Worm (Caenorhabditis elegans): ENCODE data around the gene C16A11.10.

C16A11.10 gene

DNA sequence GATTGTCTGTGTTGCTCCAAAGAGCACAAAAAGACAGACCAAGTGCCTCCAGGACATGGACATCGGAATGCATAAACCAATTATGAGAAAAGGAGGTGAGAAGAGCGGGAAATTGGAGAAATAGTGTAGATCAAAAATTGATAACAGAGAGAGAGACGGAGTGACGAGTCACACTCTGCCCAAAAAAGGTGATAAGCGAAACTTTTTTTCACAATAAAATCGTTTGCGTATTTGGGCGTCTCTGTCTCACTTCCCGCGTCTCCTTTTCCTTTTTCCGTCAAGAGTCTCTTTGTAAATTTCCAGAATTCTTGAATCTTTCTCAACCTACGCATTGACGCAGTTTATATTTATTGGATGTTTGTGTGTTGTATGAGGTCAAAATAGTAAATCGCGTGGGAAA is 37.1 kb upstream of the C16A11.10 start, which contains the start of gene mth-2:
TSS of gene mth-2 (minus strand) at position 188 of the 400 bp plus-strand sequence.
- TF ChIP-seq gmeb-1 (tag; optimal IDR thresholded peaks at IDR 0.05) (peak; percentile 24), sma-9 (GFP tag; optimal IDR thresholded peaks at IDR 0.05) (peak; percentile 77), sma-9 (tag; optimal IDR thresholded peaks at IDR 0.05) (no peak), crh-2 (tag; optimal IDR thresholded peaks at IDR 0.05) (peak; percentile 12), F13H6.1 (tag; optimal IDR thresholded peaks at IDR 0.05) (peak; percentile 33), skn-1 (tag; optimal IDR thresholded peaks at IDR 0.05) (no peak), elt-3 (tag; optimal IDR thresholded peaks at IDR 0.05) (no peak), fos-1 (tag; optimal IDR thresholded peaks at IDR 0.05) (peak; percentile 88), peb-1 (tag; optimal IDR thresholded peaks at IDR 0.05) (no peak)

DNA sequence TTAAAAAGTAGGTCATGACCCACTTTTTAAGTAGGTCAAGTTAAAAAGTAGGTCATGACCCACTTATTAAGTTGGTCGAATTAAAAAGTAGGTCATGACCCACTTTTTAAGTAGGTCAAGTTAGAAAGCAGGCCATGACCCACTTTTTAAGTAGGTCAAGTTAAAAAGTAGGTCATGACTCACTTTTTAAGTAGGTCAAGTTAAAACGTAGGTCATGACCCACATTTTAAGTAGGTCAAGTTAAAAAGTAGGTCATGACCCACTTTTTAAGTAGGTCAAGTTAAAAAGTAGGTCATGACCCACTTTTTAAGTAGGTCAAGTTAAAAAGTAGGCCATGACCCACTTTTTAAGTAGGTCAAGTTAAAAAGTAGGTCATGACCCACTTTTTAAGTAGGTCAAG is 28.6 kb upstream of the C16A11.10 start:
- TF ChIP-seq unc-55 (GFP tag; optimal IDR thresholded peaks at IDR 0.05): peak; percentile 4

DNA sequence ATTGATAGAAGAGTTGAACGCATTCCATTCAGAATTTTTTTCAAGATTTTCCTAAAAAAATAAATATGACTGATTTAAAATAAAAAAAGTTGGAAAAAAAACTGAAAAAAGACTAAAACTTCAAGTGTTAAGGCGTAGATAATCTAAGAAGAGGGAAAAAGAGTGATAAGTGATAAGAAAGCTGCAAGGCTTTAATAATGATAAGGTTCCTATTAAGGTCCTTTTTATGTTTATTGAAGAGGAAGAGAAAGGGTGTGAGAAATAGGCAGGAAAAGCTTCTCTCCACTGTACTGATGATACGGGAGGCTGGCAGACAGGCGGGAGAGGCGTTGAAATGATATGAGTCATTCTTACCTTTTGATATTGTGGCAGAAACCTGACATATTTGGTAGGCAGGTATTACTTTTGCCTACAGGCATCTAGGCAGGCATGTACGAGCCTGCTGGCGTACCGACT is 27.4 kb upstream of the C16A11.10 start, which contains the start of gene mth-1:
TSS of gene mth-1 (minus strand) at position 51 of the 456 bp plus-strand sequence.
- TF ChIP-seq nhr-25 (tag; optimal IDR thresholded peaks at IDR 0.05): no peak
- peak; percentile 68 for TF ChIP-seq fos-1 (tag; optimal IDR thresholded peaks at IDR 0.05)
- no peak for TF ChIP-seq nhr-77 (tag; optimal IDR thresholded peaks at IDR 0.05)

DNA sequence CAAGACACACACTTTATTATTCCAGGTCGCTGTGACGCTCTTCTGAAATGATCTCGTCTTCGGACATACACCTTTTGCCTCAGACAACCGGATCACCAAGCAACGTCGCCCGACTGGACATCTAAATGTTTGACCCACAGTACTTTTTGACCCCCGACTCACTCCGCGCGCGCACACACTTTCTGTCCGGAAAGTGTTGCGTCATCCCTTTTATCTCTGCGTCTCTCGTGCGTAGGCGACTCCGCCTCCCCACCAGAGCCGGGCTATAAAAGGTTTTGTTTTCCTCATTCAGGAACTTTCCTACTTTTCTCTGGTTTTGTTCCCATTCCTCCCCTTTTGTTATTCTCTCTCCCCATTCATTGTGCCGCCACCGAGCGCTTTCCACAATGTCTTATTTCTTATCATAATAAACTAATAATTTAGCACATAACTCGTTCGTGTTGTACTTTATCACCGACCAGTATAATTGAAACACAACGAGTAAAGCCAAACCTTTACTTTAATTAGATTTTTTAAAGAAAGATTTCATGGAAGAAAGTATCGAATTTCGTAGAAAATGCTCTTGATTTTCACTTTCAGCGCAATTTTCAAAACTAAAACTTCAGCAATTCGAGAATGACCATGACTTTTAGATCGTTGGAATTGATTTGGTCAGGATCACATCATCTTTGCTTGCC is 22.0 kb upstream of the C16A11.10 start, which contains the start of gene F31D5.6:
TSS of gene F31D5.6 (plus strand) at position 627 of the 677 bp plus-strand sequence.
- TF ChIP-seq Y55F3AM.14 (GFP tag; optimal IDR thresholded peaks at IDR 0.05) (no peak), blmp-1 (tag; optimal IDR thresholded peaks at IDR 0.05; ENCODE audit: insufficient read depth) (no peak), ceh-82 (tag; optimal IDR thresholded peaks at IDR 0.05) (no peak), sma-3 (GFP tag; optimal IDR thresholded peaks at IDR 0.05) (no peak), unc-62 (GFP tag; optimal IDR thresholded peaks at IDR 0.05) (no peak), nhr-129 (tag; optimal IDR thresholded peaks at IDR 0.05) (no peak), dmd-4 (tag; optimal IDR thresholded peaks at IDR 0.05) (no peak)

DNA sequence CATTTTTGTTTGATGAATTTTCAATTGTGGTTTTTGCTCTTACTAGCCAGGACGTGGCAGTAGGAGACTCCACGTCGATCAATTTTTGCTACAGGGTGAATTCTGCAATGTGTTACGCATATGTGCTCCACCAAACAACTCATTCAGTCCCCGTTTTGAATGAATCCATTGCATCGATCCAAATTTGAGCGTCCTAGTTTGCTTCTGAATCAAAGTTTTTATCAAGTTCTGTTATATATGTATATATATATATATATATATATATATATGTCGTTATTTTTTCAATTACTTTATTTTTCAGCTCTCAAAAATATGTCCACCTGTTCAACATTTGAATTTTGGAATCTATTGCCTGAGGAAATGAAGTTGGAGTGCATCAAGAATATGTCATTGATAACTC is 20.1 kb upstream of the C16A11.10 start, which contains the start of gene F31D5.7:
TSS of gene F31D5.7 (plus strand) at position 301 of the 400 bp plus-strand sequence.
- TF ChIP-seq ztf-1 (GFP tag; conservative IDR thresholded peaks at IDR 0.05): no peak
- no peak for TF ChIP-seq sma-9 (GFP tag; optimal IDR thresholded peaks at IDR 0.05)
- TF ChIP-seq sma-9 (tag; optimal IDR thresholded peaks at IDR 0.05): no peak
- TF ChIP-seq ztf-4 (tag; optimal IDR thresholded peaks at IDR 0.05): no peak
- TF ChIP-seq mab-5 (tag; optimal IDR thresholded peaks at IDR 0.05): no peak
- no peak for TF ChIP-seq unc-62 (GFP tag; optimal IDR thresholded peaks at IDR 0.05)
- no peak for TF ChIP-seq aly-2 (tag; optimal IDR thresholded peaks at IDR 0.05)

DNA sequence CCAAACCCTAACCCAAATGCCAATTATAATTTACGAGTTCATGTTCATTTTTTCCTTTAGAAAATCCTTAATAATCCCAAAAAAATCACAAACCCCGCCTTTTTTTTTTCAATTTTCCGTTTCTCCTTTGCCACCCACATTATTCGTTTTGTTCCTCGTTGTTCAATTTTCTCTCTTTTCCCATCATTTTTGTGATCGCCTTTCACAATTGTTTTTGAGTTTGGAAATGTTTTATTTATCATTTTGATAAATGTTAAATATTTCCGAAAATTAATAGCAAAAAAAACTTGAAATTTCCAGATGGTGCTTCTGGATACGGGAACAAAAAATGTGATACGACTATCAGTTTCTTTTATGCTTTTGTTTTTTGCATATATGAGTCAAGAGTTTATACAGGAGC is 15.9 kb upstream of the C16A11.10 start, which contains the start of gene F31D5.2:
TSS of gene F31D5.2 (plus strand) at position 301 of the 400 bp plus-strand sequence.
- TF ChIP-seq nhr-25 (tag; optimal IDR thresholded peaks at IDR 0.05) (no peak), nhr-12 (tag; optimal IDR thresholded peaks at IDR 0.05) (no peak), crh-2 (tag; optimal IDR thresholded peaks at IDR 0.05) (no peak), elt-1 (tag; optimal IDR thresholded peaks at IDR 0.05) (no peak), lin-39 (tag; optimal IDR thresholded peaks at IDR 0.05) (no peak), egl-27 (tag; optimal IDR thresholded peaks at IDR 0.05) (no peak), unc-55 (GFP tag; optimal IDR thresholded peaks at IDR 0.05) (no peak), nhr-129 (tag; optimal IDR thresholded peaks at IDR 0.05) (no peak), mbf-1 (tag; optimal IDR thresholded peaks at IDR 0.05) (no peak), skn-1 (tag; optimal IDR thresholded peaks at IDR 0.05) (no peak), nhr-6 (tag; optimal IDR thresholded peaks at IDR 0.05) (no peak), nhr-11 (tag; optimal IDR thresholded peaks at IDR 0.05) (no peak), nhr-77 (tag; optimal IDR thresholded peaks at IDR 0.05) (no peak), elt-3 (tag; optimal IDR thresholded peaks at IDR 0.05) (no peak), fos-1 (tag; optimal IDR thresholded peaks at IDR 0.05) (no peak), mdl-1 (tag; optimal IDR thresholded peaks at IDR 0.05) (no peak), ama-1 (optimal IDR thresholded peaks at IDR 0.05) (no peak), R02D3.7 (tag; optimal IDR thresholded peaks at IDR 0.05) (no peak)

Measured in whole organism, L2 larva.